Worm (Caenorhabditis elegans): Measurements from ENCODE around the gene cdf-1.

Gene cdf-1

DNA sequence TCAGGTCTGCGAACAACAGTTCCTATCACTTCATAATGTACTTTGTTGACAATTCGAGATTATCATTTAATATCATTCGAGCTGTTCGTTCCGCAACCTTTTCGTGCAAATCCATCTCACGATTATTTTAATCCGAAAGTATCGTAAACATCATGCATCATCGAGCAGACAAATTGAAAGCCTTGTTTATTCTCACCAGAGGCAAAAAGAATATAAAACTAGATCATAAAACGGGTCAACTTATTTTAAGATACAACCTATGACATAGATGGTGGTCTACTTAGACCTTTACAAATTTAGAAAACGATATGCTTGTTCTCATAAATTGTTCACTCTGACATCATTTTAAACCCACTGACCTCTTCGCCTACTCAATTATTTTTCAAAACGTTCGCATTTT, 28.1 kb upstream of the cdf-1 start:
- TF ChIP-seq nhr-2 (tag; optimal IDR thresholded peaks at IDR 0.05) (no peak), elt-1 (tag; optimal IDR thresholded peaks at IDR 0.05; ENCODE audit: borderline replicate concordance, insufficient read depth) (no peak), blmp-1 (tag; optimal IDR thresholded peaks at IDR 0.05) (no peak), sem-2 (GFP tag; optimal IDR thresholded peaks at IDR 0.05) (no peak), mls-2 (tag; optimal IDR thresholded peaks at IDR 0.05) (no peak)

ce11 chrX:6531896-6532295, 27.0 kb upstream of the cdf-1 start:
- TF ChIP-seq unc-120 (tag; optimal IDR thresholded peaks at IDR 0.05; ENCODE audit: poor library complexity, severe bottlenecking) (no peak), unc-39 (tag; optimal IDR thresholded peaks at IDR 0.05) (no peak), hlh-1 (tag; optimal IDR thresholded peaks at IDR 0.05) (no peak), lin-32 (GFP tag; optimal IDR thresholded peaks at IDR 0.05) (no peak), tbx-8 (GFP tag; optimal IDR thresholded peaks at IDR 0.05) (no peak), sem-2 (GFP tag; optimal IDR thresholded peaks at IDR 0.05) (no peak), nhr-76 (tag; optimal IDR thresholded peaks at IDR 0.05) (no peak), ces-1 (GFP tag; optimal IDR thresholded peaks at IDR 0.05) (no peak), drap-1 (GFP tag; optimal IDR thresholded peaks at IDR 0.05) (no peak), lin-13 (tag; optimal IDR thresholded peaks at IDR 0.05) (no peak), blmp-1 (tag; optimal IDR thresholded peaks at IDR 0.05) (no peak), ztf-11 (tag; optimal IDR thresholded peaks at IDR 0.05) (no peak), bed-3 (GFP tag; optimal IDR thresholded peaks at IDR 0.05) (no peak), nhr-28 (tag; optimal IDR thresholded peaks at IDR 0.05) (no peak), ceh-43 (GFP tag; optimal IDR thresholded peaks at IDR 0.05) (no peak), mls-2 (tag; optimal IDR thresholded peaks at IDR 0.05) (no peak), lsy-2 (tag; optimal IDR thresholded peaks at IDR 0.05) (no peak), ceh-83 (GFP tag; optimal IDR thresholded peaks at IDR 0.05) (no peak)

ce11 chrX:6530591-6530990, 25.6 kb upstream of the cdf-1 start:
- TF ChIP-seq nhr-76 (tag; optimal IDR thresholded peaks at IDR 0.05) (no peak), mls-2 (tag; optimal IDR thresholded peaks at IDR 0.05) (no peak), unc-120 (tag; optimal IDR thresholded peaks at IDR 0.05; ENCODE audit: poor library complexity, severe bottlenecking) (no peak), ceh-43 (GFP tag; optimal IDR thresholded peaks at IDR 0.05) (no peak), sem-2 (GFP tag; optimal IDR thresholded peaks at IDR 0.05) (no peak), drap-1 (GFP tag; optimal IDR thresholded peaks at IDR 0.05) (no peak), unc-62 (GFP tag; optimal IDR thresholded peaks at IDR 0.05) (no peak), lin-32 (GFP tag; optimal IDR thresholded peaks at IDR 0.05) (no peak), elt-1 (tag; optimal IDR thresholded peaks at IDR 0.05; ENCODE audit: borderline replicate concordance, insufficient read depth) (no peak)

- no peak for TF ChIP-seq elt-3 (tag; optimal IDR thresholded peaks at IDR 0.05)
- no peak for TF ChIP-seq nhr-237 (tag; optimal IDR thresholded peaks at IDR 0.05)
- TF ChIP-seq pha-4 (tag; optimal IDR thresholded peaks at IDR 0.05), result no peak
- no peak for TF ChIP-seq ceh-43 (GFP tag; optimal IDR thresholded peaks at IDR 0.05)
- no peak for TF ChIP-seq lin-32 (GFP tag; optimal IDR thresholded peaks at IDR 0.05)
- no peak for TF ChIP-seq cnd-1 (tag; optimal IDR thresholded peaks at IDR 0.05)
- no peak for TF ChIP-seq tbx-8 (GFP tag; optimal IDR thresholded peaks at IDR 0.05)
These were observed 25.1 kb upstream of the cdf-1 start, which contains the start of gene ceh-60 for ce11 chrX:6530046-6530445. TSS of gene ceh-60 (minus strand) at chrX:6530146.

DNA sequence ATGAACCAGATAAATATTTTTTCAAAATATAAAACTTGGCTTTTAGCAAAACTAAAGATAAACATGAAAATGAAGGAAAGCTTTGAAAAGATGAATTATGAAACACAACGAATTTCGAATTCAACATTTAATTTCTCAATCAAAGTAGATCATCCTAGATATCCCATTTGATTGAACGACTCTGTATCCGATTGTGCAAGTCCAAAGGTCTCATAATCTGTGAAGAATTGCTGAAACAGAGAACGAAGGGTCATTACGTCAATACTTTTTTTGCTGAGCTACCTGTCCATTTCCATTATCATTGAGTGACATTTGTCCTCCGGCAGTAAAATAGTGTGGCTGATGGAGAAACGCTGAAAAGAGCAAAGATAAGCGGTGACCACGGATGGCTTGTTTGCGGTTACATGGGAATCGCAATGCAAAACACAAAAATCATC, 17.7 kb upstream of the cdf-1 start:
- no peak for TF ChIP-seq unc-120 (tag; optimal IDR thresholded peaks at IDR 0.05; ENCODE audit: poor library complexity, severe bottlenecking)
- no peak for TF ChIP-seq ceh-83 (GFP tag; optimal IDR thresholded peaks at IDR 0.05)
- no peak for TF ChIP-seq elt-3 (tag; optimal IDR thresholded peaks at IDR 0.05)
- TF ChIP-seq flh-1 (GFP tag; optimal IDR thresholded peaks at IDR 0.05), result no peak
- no peak for TF ChIP-seq mab-5 (tag; optimal IDR thresholded peaks at IDR 0.05)
- no peak for TF ChIP-seq lsy-2 (tag; optimal IDR thresholded peaks at IDR 0.05)
- TF ChIP-seq elt-1 (tag; optimal IDR thresholded peaks at IDR 0.05; ENCODE audit: borderline replicate concordance, insufficient read depth), result no peak
- no peak for TF ChIP-seq lin-13 (tag; optimal IDR thresholded peaks at IDR 0.05)

ce11 chrX:6520644-6521043, 15.7 kb upstream of the cdf-1 start:
- no peak for TF ChIP-seq lin-32 (GFP tag; optimal IDR thresholded peaks at IDR 0.05)
- no peak for TF ChIP-seq sptf-1 (tag; optimal IDR thresholded peaks at IDR 0.05)
- TF ChIP-seq elt-1 (tag; optimal IDR thresholded peaks at IDR 0.05; ENCODE audit: borderline replicate concordance, insufficient read depth), result no peak
- no peak for TF ChIP-seq lin-13 (tag; optimal IDR thresholded peaks at IDR 0.05)
- no peak for TF ChIP-seq mab-5 (tag; optimal IDR thresholded peaks at IDR 0.05)
- TF ChIP-seq nhr-28 (tag; optimal IDR thresholded peaks at IDR 0.05), result no peak
- no peak for TF ChIP-seq bed-3 (GFP tag; optimal IDR thresholded peaks at IDR 0.05)
- no peak for TF ChIP-seq nhr-12 (tag; optimal IDR thresholded peaks at IDR 0.05)
- TF ChIP-seq mls-2 (tag; optimal IDR thresholded peaks at IDR 0.05), result no peak
- TF ChIP-seq tbx-8 (GFP tag; optimal IDR thresholded peaks at IDR 0.05), result no peak
- TF ChIP-seq sem-2 (GFP tag; optimal IDR thresholded peaks at IDR 0.05), result no peak
- no peak for TF ChIP-seq ceh-39 (tag; optimal IDR thresholded peaks at IDR 0.05)
